Worm (Caenorhabditis elegans) whole organism, midembryonic: ENCODE data around the gene srj-45.

ENCODE experiments used
- cog-1 ChIP-seq: sonication (generic microtip); optimal IDR thresholded peaks from 2 replicates; lab custom pipeline; 2016; ENCODE audit warnings: missing genetic modification characterization, missing compliant biosample characterization
- flt-1 ChIP-seq: fragments of 200-800 bp; sonication (Bioruptor generic); IDR thresholded peaks from 2 replicates; pipeline ENCODE4 v1.3.6; 2022; ENCODE audit warnings: missing genetic modification characterization, missing compliant biosample characterization
- klf-2 ChIP-seq: fragments of 200-800 bp; sonication (Bioruptor generic); conservative IDR thresholded peaks from 2 replicates; pipeline ENCODE4 v1.3.6; 2022; ENCODE audit warnings: missing genetic modification reagents, missing genetic modification characterization, missing compliant biosample characterization
- med-1 ChIP-seq: sonication (generic microtip); optimal IDR thresholded peaks from 2 replicates; lab custom pipeline; 2017; ENCODE audit warnings: missing genetic modification characterization, mild to moderate bottlenecking, missing compliant biosample characterization, antibody characterized with exemption, missing genetic modification reagents; ENCODE audit not compliant: insufficient read depth
- ref-1 ChIP-seq: fragments of 200-800 bp; sonication (Bioruptor generic); conservative IDR thresholded peaks from 2 replicates; pipeline ENCODE4 v1.3.6; 2022; ENCODE audit warnings: missing genetic modification reagents, missing genetic modification characterization, missing compliant biosample characterization
- tab-1 ChIP-seq: fragments of 200-800 bp; sonication (Bioruptor generic); IDR thresholded peaks from 2 replicates; pipeline ENCODE4 v1.3.6; 2022; ENCODE audit warnings: missing genetic modification characterization, missing compliant biosample characterization

- no peak for TF ChIP-seq med-1
- no peak for TF ChIP-seq ref-1 (GFP tag; lab: Robert Waterston, UW)
- no peak for TF ChIP-seq klf-2 (GFP tag; lab: Robert Waterston, UW)
- no peak for TF ChIP-seq flt-1
- TF ChIP-seq cog-1 = no peak
- TF ChIP-seq tab-1 (GFP tag; lab: Robert Waterston, UW) = no peak
Observed at ce11 chrV:2871754-2872504, 35.5 kb upstream of the srj-45 start.
